Worm (Caenorhabditis elegans) whole organism, young adult: ENCODE data around the gene sra-39.
A peak's percentile ranks its signal among the peaks of the same experiment; 100 is the strongest.

Experiments used
- B0019.2 ChIP-seq: fragments of 200-800 bp; sonication (Bioruptor generic); conservative IDR thresholded peaks from 2 replicates; pipeline ENCODE4 v1.3.6; 2022; ENCODE audit warnings: missing genetic modification reagents, missing genetic modification characterization, missing compliant biosample characterization
- C17E4.6 ChIP-seq: fragments of 200-800 bp; sonication (Bioruptor generic); IDR thresholded peaks from 2 replicates; pipeline ENCODE4 v1.3.6; 2022; ENCODE audit warnings: missing genetic modification reagents, missing genetic modification characterization, missing compliant biosample characterization
- F49E8.2 ChIP-seq: sonication (generic microtip); optimal IDR thresholded peaks from 3 replicates; lab custom pipeline; 2017; ENCODE audit warnings: missing genetic modification characterization, mild to moderate bottlenecking, missing compliant biosample characterization, antibody characterized with exemption, moderate library complexity; ENCODE audit not compliant: insufficient read depth
- F52B5.7 ChIP-seq: sonication (generic microtip); optimal IDR thresholded peaks from 2 replicates; lab custom pipeline; 2016; ENCODE audit warnings: mild to moderate bottlenecking, missing genetic modification characterization, missing compliant biosample characterization
- K12H6.12 ChIP-seq: fragments of 200-800 bp; sonication (Bioruptor generic); optimal IDR thresholded peaks from 2 replicates; lab custom pipeline; 2018; ENCODE audit warnings: mild to moderate bottlenecking, missing genetic modification characterization, missing compliant biosample characterization
- aptf-2 ChIP-seq: fragments of 200-800 bp; sonication (Bioruptor generic); conservative IDR thresholded peaks from 2 replicates; pipeline ENCODE4 v1.3.6; 2022; ENCODE audit warnings: missing genetic modification reagents, missing genetic modification characterization, missing compliant biosample characterization
- attf-5 ChIP-seq: fragments of 200-800 bp; sonication (Bioruptor generic); optimal IDR thresholded peaks from 2 replicates; lab custom pipeline; 2018; ENCODE audit warnings: mild to moderate bottlenecking, missing genetic modification characterization, missing compliant biosample characterization
- cebp-1 ChIP-seq, 2 experiments: fragments of 200-800 bp in 1 of 2; sonication (Bioruptor generic) in 1 of 2; sonication (generic microtip) in 1 of 2; IDR thresholded peaks in 1 of 2; optimal IDR thresholded peaks in 1 of 2; 2 replicates each; pipeline versions ENCODE4 v1.3.6 to Lab custom; 2017 to 2022; ENCODE audit warnings: missing compliant biosample characterization in 2 of 2, missing genetic modification characterization in 2 of 2, mild to moderate bottlenecking in 1 of 2, missing genetic modification reagents in 1 of 2, moderate library complexity in 1 of 2
- cebp-2 ChIP-seq: fragments of 200-800 bp; sonication (Bioruptor generic); IDR thresholded peaks from 2 replicates; pipeline ENCODE4 v1.3.6; 2022; ENCODE audit warnings: missing genetic modification characterization, missing compliant biosample characterization
- ceh-27 ChIP-seq: fragments of 200-800 bp; sonication (Bioruptor generic); optimal IDR thresholded peaks from 2 replicates; lab custom pipeline; 2018; ENCODE audit warnings: mild to moderate bottlenecking, missing genetic modification characterization, moderate library complexity, missing compliant biosample characterization
- chd-7 ChIP-seq: sonication (generic microtip); optimal IDR thresholded peaks from 2 replicates; lab custom pipeline; 2016; ENCODE audit warnings: mild to moderate bottlenecking, missing genetic modification characterization, moderate library complexity, missing compliant biosample characterization
- dox-1 ChIP-seq: fragments of 200-800 bp; sonication (Bioruptor generic); IDR thresholded peaks from 2 replicates; pipeline ENCODE4 v1.3.6; 2022; ENCODE audit warnings: missing genetic modification reagents, missing genetic modification characterization, missing compliant biosample characterization
- dpl-1 ChIP-seq: fragments of 150-350 bp; optimal IDR thresholded peaks from 2 replicates; lab custom pipeline; 2014; ENCODE audit warnings: missing biosample characterization, missing genetic modification reagents, missing genetic modification characterization
- efl-1 ChIP-seq: fragments of 150-350 bp; optimal IDR thresholded peaks from 2 replicates; lab custom pipeline; 2014; ENCODE audit warnings: missing biosample characterization, missing genetic modification reagents, missing genetic modification characterization
- ekl-4 ChIP-seq: fragments of 200-800 bp; sonication (Bioruptor generic); IDR thresholded peaks from 2 replicates; pipeline ENCODE4 v1.3.6; 2022; ENCODE audit warnings: missing genetic modification reagents, missing genetic modification characterization, missing compliant biosample characterization
- hlh-26 ChIP-seq: fragments of 200-800 bp; sonication (Bioruptor generic); conservative IDR thresholded peaks from 2 replicates; pipeline ENCODE4 v1.3.6; 2022; ENCODE audit warnings: missing genetic modification reagents, missing genetic modification characterization, missing compliant biosample characterization
- lin-26 ChIP-seq: fragments of 200-800 bp; sonication (Bioruptor generic); IDR thresholded peaks from 2 replicates; pipeline ENCODE4 v1.3.6; 2022; ENCODE audit warnings: missing genetic modification reagents, missing genetic modification characterization, missing compliant biosample characterization
- lin-35 ChIP-seq, 3 experiments: fragments of 150-350 bp in 2 of 3; sonication (generic microtip) in 1 of 3; optimal IDR thresholded peaks; 2 replicates each; lab custom pipeline; 2014 to 2018; ENCODE audit warnings: missing biosample characterization in 3 of 3, missing genetic modification characterization in 3 of 3, missing genetic modification reagents in 3 of 3
- lin-40 ChIP-seq: sonication (generic microtip); optimal IDR thresholded peaks from 2 replicates; lab custom pipeline; 2016; ENCODE audit warnings: missing genetic modification characterization, mild to moderate bottlenecking, missing compliant biosample characterization, missing genotype, missing genetic modification reagents
- lin-54 ChIP-seq: fragments of 200-800 bp; sonication (Bioruptor generic); optimal IDR thresholded peaks from 2 replicates; lab custom pipeline; 2018; ENCODE audit warnings: mild to moderate bottlenecking, missing genetic modification characterization, missing compliant biosample characterization
- madf-10 ChIP-seq: sonication (generic microtip); optimal IDR thresholded peaks from 2 replicates; lab custom pipeline; 2016; ENCODE audit warnings: mild to moderate bottlenecking, missing genetic modification characterization, missing compliant biosample characterization
- madf-8 ChIP-seq: fragments of 200-800 bp; sonication (Bioruptor generic); conservative IDR thresholded peaks from 2 replicates; pipeline ENCODE4 v1.3.6; 2022; ENCODE audit warnings: missing genetic modification reagents, missing genetic modification characterization, missing compliant biosample characterization
- mcd-1 ChIP-seq: fragments of 200-800 bp; sonication (Bioruptor generic); IDR thresholded peaks from 2 replicates; pipeline ENCODE4 v1.3.6; 2022; ENCODE audit warnings: missing genetic modification reagents, missing genetic modification characterization, missing compliant biosample characterization
- mel-28 ChIP-seq: sonication (generic microtip); optimal IDR thresholded peaks from 2 replicates; lab custom pipeline; 2016; ENCODE audit warnings: borderline replicate concordance, mild to moderate bottlenecking, missing genetic modification characterization, missing compliant biosample characterization
- nhr-27 ChIP-seq: fragments of 200-800 bp; sonication (Bioruptor generic); optimal IDR thresholded peaks from 2 replicates; lab custom pipeline; 2018; ENCODE audit warnings: mild to moderate bottlenecking, missing genetic modification characterization, moderate library complexity, missing compliant biosample characterization
- nhr-80 ChIP-seq: sonication (generic microtip); optimal IDR thresholded peaks from 2 replicates; lab custom pipeline; 2016; ENCODE audit warnings: missing genetic modification characterization, missing compliant biosample characterization
- pbrm-1 ChIP-seq: fragments of 200-800 bp; sonication (Bioruptor generic); IDR thresholded peaks from 2 replicates; pipeline ENCODE4 v1.3.6; 2022; ENCODE audit warnings: missing genetic modification reagents, missing genetic modification characterization, missing compliant biosample characterization
- rcor-1 ChIP-seq: fragments of 200-800 bp; sonication (Bioruptor generic); IDR thresholded peaks from 2 replicates; pipeline ENCODE4 v1.3.6; 2022; ENCODE audit warnings: missing genetic modification reagents, missing genetic modification characterization, missing compliant biosample characterization
- somi-1 ChIP-seq: fragments of 200-800 bp; sonication (Bioruptor generic); optimal IDR thresholded peaks from 2 replicates; lab custom pipeline; 2018; ENCODE audit warnings: mild to moderate bottlenecking, missing genetic modification characterization, missing compliant biosample characterization
- unc-62 ChIP-seq: fragments of 150-350 bp; optimal IDR thresholded peaks from 2 replicates; lab custom pipeline; 2014; ENCODE audit warnings: missing biosample characterization, missing genetic modification reagents, missing genetic modification characterization
- zfh-2 ChIP-seq: fragments of 200-800 bp; sonication (Bioruptor generic); conservative IDR thresholded peaks from 2 replicates; pipeline ENCODE4 v1.3.6; 2022; ENCODE audit warnings: missing genetic modification reagents, missing genetic modification characterization, missing compliant biosample characterization
- ztf-18 ChIP-seq: sonication (generic microtip); optimal IDR thresholded peaks from 2 replicates; lab custom pipeline; 2016; ENCODE audit warnings: missing genotype, mild to moderate bottlenecking, missing genetic modification characterization, missing compliant biosample characterization
- ztf-26 ChIP-seq: sonication (generic microtip); optimal IDR thresholded peaks from 2 replicates; lab custom pipeline; 2017; ENCODE audit warnings: missing genetic modification characterization, missing compliant biosample characterization
- ztf-3 ChIP-seq: fragments of 200-800 bp; sonication (Bioruptor generic); optimal IDR thresholded peaks from 2 replicates; lab custom pipeline; 2018; ENCODE audit warnings: mild to moderate bottlenecking, missing genetic modification characterization, missing compliant biosample characterization

sra-39 gene

DNA sequence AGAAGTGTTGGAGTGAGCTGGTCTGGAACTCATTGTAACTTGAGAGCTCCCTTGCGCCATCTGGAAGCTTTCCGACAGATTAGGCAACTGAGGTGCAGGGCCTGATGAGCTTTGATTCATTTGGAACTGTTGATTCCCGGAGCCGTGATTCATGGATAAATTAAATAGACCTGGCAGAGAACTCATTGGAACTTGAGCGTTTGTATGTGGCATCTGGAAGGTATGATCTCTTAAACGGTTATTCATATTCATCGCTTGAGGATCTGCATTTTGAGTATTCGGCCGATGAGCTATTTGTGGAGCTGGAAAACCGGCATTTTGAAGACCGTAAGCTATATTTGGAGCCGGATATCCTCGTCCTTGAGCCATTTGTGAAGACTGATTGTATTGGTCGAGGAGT, 25.3 kb upstream of the sra-39 start (continued):
- TF ChIP-seq lin-26 (GFP tag; lab: Robert Waterston, UW) = no peak
- no peak for TF ChIP-seq nhr-27
- no peak for TF ChIP-seq F49E8.2 (tag; lab: Kevin White, UChicago)
- TF ChIP-seq C17E4.6 (GFP tag; lab: Robert Waterston, UW) = no peak
- TF ChIP-seq B0019.2 (GFP tag; lab: Robert Waterston, UW) = no peak
- TF ChIP-seq mel-28 = no peak

DNA sequence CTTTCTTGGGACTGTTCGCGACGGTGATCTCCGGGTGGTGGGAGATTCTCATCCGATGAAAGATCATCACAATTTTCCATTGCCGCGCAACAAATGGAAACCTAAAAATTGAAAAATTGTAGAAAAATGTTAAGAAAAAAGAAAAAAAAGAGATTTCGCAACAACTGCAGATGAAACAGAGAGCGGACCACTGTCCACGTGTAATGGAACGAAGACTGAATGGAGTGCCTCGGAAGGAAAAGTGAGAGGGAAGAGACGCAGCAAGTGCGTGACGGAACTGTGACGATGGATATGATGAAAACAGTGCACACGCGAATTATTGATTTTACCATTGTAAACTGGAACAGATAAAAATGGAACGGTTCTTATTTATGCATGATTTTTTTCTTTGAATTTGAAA, 22.8 kb upstream of the sra-39 start, which contains the start of gene meg-2:
TSS of gene meg-2 (minus strand) at position 101 of the 400 bp plus-strand sequence.
- no peak for TF ChIP-seq ztf-3 (GFP tag; lab: Kevin White, UChicago)
- TF ChIP-seq aptf-2 (GFP tag; lab: Robert Waterston, UW) = no peak
- TF ChIP-seq cebp-2 = no peak
- TF ChIP-seq K12H6.12 (tag; lab: Kevin White, UChicago) = no peak
- TF ChIP-seq chd-7 = no peak
- TF ChIP-seq cebp-1 (GFP tag; IDR thresholded peaks at IDR 0.05; lab: Robert Waterston, UW) = no peak
- peak; percentile 77 for TF ChIP-seq cebp-1 (tag; optimal IDR thresholded peaks at IDR 0.05; lab: Kevin White, UChicago)

DNA sequence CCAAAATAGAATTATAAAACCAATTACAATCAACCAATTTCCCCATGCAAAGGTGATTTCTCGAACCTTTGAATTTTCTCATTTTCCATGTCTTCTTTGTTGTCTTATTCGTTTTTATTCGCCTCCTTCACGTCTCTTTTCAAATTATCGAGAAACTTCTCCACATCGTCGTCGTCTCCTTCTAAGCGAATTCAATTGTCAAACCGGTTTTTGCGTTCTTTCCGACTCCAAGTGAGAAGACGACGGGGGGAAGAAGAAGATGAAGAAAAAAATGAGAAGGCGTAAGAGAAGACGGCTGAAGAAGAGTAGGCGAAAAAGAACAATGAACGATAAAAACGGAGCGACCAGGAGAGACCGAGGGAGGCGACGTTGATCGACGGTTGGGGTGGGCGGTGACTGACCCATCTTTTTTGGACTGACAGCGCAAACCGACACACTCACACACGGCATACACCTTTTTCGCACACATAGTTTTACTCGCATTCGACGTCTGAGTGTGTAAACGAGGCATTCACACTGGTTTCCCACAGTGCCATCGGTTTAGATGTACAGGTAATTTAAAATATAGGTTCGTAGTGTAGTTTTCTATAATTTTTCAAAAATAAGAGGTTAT, 17.3 kb upstream of the sra-39 start:
- TF ChIP-seq chd-7 (peak; percentile 54), ekl-4 (GFP tag; lab: Robert Waterston, UW) (no peak), ztf-26 (tag; lab: Kevin White, UChicago) (peak; percentile 46), mcd-1 (GFP tag; lab: Robert Waterston, UW) (peak; percentile 32; the same call in 1 of the 2 replicates), somi-1 (GFP tag; lab: Kevin White, UChicago) (peak; percentile 75), ceh-27 (GFP tag; lab: Kevin White, UChicago) (peak; percentile 66), pbrm-1 (GFP tag; lab: Robert Waterston, UW) (no peak), lin-40 (tag; lab: Kevin White, UChicago) (peak; percentile 85), zfh-2 (GFP tag; lab: Robert Waterston, UW) (peak; percentile 60; the same call in 1 of the 2 replicates), nhr-80 (tag; lab: Kevin White, UChicago) (peak; percentile 63), dox-1 (GFP tag; lab: Robert Waterston, UW) (peak; percentile 43; the same call in 1 of the 2 replicates), madf-10 (peak; percentile 2), rcor-1 (0 out of 2 replicates have a peak, but pooled peaks have one; percentile 35), ztf-3 (GFP tag; lab: Kevin White, UChicago) (no peak)

DNA sequence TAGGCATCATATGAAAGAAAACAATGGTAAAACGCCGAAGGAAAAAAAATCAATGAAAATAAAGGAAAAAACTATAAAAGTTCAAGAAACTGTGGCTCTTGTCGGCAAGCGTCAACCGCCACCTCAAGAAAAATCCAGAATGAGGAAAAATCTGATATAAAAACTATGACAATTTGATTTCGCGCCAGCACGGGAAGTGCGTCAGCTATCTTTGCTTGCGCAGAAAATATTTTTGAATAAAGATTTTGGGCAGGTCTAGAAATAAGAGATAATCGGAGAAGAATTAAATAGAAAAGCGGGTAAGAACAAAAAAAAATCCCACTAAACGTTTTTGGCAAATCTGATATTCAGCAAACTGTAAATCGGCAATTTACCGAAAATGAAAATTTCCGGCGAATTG, 14.9 kb upstream of the sra-39 start:
- peak; percentile 88 for TF ChIP-seq ztf-18 (tag; lab: Kevin White, UChicago)
- peak in 1 of 3 experiments; percentile 5 for TF ChIP-seq lin-35 (GFP tag; optimal IDR thresholded peaks at IDR 0.05; lab: Kevin White, UChicago)
- peak; percentile 22 for TF ChIP-seq dpl-1 (GFP tag; lab: Kevin White, UChicago)
- 0 out of 2 replicates have a peak, but pooled peaks have one; percentile 2 for TF ChIP-seq B0019.2 (GFP tag; lab: Robert Waterston, UW)
- TF ChIP-seq lin-54 = peak; percentile 47
- no peak for TF ChIP-seq madf-8 (GFP tag; lab: Robert Waterston, UW)
- TF ChIP-seq hlh-26 (GFP tag; lab: Robert Waterston, UW) = no peak
- peak; percentile 25 for TF ChIP-seq attf-5 (GFP tag; lab: Kevin White, UChicago)
- TF ChIP-seq F52B5.7 (tag; lab: Kevin White, UChicago) = no peak
- TF ChIP-seq pbrm-1 (GFP tag; lab: Robert Waterston, UW) = 0 out of 2 replicates have a peak, but pooled peaks have one; percentile 20
- TF ChIP-seq efl-1 = peak; percentile 52
- TF ChIP-seq unc-62 (GFP tag; lab: Kevin White, UChicago) = no peak
- TF ChIP-seq, all 124 proteins: peak for 8
